Worm (Caenorhabditis elegans) whole organism, L2 larva: ENCODE results near the gene slcf-2.

Source experiments
- C34F6.9 ChIP-seq: fragments of 150-350 bp; optimal IDR thresholded peaks from 2 replicates; lab custom pipeline; 2014; ENCODE audit warnings: missing biosample characterization, missing genetic modification characterization
- F13H6.1 ChIP-seq: sonication (generic microtip); optimal IDR thresholded peaks from 2 replicates; lab custom pipeline; 2016; ENCODE audit warnings: missing genetic modification characterization, missing compliant biosample characterization
- Y55F3AM.14 ChIP-seq: fragments of 200-800 bp; sonication (Bioruptor generic); optimal IDR thresholded peaks from 2 replicates; lab custom pipeline; 2018; ENCODE audit warnings: mild to moderate bottlenecking, missing genetic modification characterization, missing compliant biosample characterization
- aly-2 ChIP-seq: fragments of 150-350 bp; optimal IDR thresholded peaks from 2 replicates; lab custom pipeline; 2014; ENCODE audit warnings: missing biosample characterization, missing genetic modification characterization
- ceh-82 ChIP-seq: fragments of 150-350 bp; optimal IDR thresholded peaks from 2 replicates; lab custom pipeline; 2014; ENCODE audit warnings: missing biosample characterization, missing genetic modification characterization
- dmd-4 ChIP-seq: sonication (generic microtip); optimal IDR thresholded peaks from 2 replicates; lab custom pipeline; 2017; ENCODE audit warnings: missing biosample characterization, missing genetic modification characterization
- elt-1 ChIP-seq: fragments of 150-350 bp; optimal IDR thresholded peaks from 2 replicates; lab custom pipeline; 2014; ENCODE audit warnings: missing biosample characterization, missing genetic modification characterization
- fos-1 ChIP-seq: fragments of 150-350 bp; optimal IDR thresholded peaks from 2 replicates; lab custom pipeline; 2014; ENCODE audit warnings: missing biosample characterization, missing genetic modification characterization
- gmeb-1 ChIP-seq: fragments of 150-350 bp; optimal IDR thresholded peaks from 2 replicates; lab custom pipeline; 2014; ENCODE audit warnings: missing biosample characterization, missing genetic modification characterization
- lin-11 ChIP-seq: fragments of 150-350 bp; sonication (generic microtip); optimal IDR thresholded peaks from 2 replicates; lab custom pipeline; 2014; ENCODE audit warnings: missing biosample characterization, missing genetic modification characterization, inconsistent platforms, mixed read lengths
- lin-13 ChIP-seq: fragments of 150-350 bp; optimal IDR thresholded peaks from 2 replicates; lab custom pipeline; 2014; ENCODE audit warnings: missing biosample characterization, missing genetic modification reagents, missing genetic modification characterization
- lsy-2 ChIP-seq, 2 experiments: fragments of 150-350 bp in 1 of 2; sonication (generic microtip) in 1 of 2; optimal IDR thresholded peaks; 2 replicates each; lab custom pipeline; 2014 to 2017; ENCODE audit warnings: missing biosample characterization in 2 of 2, missing genetic modification characterization in 2 of 2
- mab-5 ChIP-seq: fragments of 150-350 bp; optimal IDR thresholded peaks from 2 replicates; lab custom pipeline; 2014; ENCODE audit warnings: missing biosample characterization, missing genetic modification characterization
- mbf-1 ChIP-seq: sonication (generic microtip); optimal IDR thresholded peaks from 2 replicates; lab custom pipeline; 2017; ENCODE audit warnings: missing biosample characterization, missing genetic modification characterization
- mdl-1 ChIP-seq, 2 experiments: fragments of 150-350 bp in 1 of 2; sonication (generic microtip) in 1 of 2; optimal IDR thresholded peaks; 2 replicates each; lab custom pipeline; 2017; ENCODE audit warnings: missing biosample characterization in 2 of 2, missing genetic modification characterization in 2 of 2
- nhr-10 ChIP-seq: sonication (generic microtip); optimal IDR thresholded peaks from 2 replicates; lab custom pipeline; 2017; ENCODE audit warnings: missing biosample characterization, missing genetic modification characterization
- nhr-12 ChIP-seq: fragments of 150-350 bp; optimal IDR thresholded peaks from 2 replicates; lab custom pipeline; 2014; ENCODE audit warnings: missing biosample characterization, missing genetic modification characterization
- nhr-129 ChIP-seq: fragments of 150-350 bp; optimal IDR thresholded peaks from 2 replicates; lab custom pipeline; 2014; ENCODE audit warnings: missing biosample characterization, missing genetic modification characterization
- nhr-23 ChIP-seq: fragments of 150-350 bp; optimal IDR thresholded peaks from 2 replicates; lab custom pipeline; 2014; ENCODE audit warnings: missing biosample characterization, missing genetic modification reagents, missing genetic modification characterization
- nhr-237 ChIP-seq: fragments of 150-350 bp; optimal IDR thresholded peaks from 2 replicates; lab custom pipeline; 2014; ENCODE audit warnings: missing biosample characterization, missing genetic modification characterization
- nhr-25 ChIP-seq: fragments of 150-350 bp; sonication (generic microtip); optimal IDR thresholded peaks from 3 replicates; lab custom pipeline; 2014; ENCODE audit warnings: missing biosample characterization, missing genetic modification characterization
- nhr-6 ChIP-seq: fragments of 150-350 bp; optimal IDR thresholded peaks from 2 replicates; lab custom pipeline; 2014; ENCODE audit warnings: missing biosample characterization, missing genetic modification characterization
- nhr-77 ChIP-seq: fragments of 150-350 bp; optimal IDR thresholded peaks from 2 replicates; lab custom pipeline; 2014; ENCODE audit warnings: missing biosample characterization, missing genetic modification characterization
- peb-1 ChIP-seq: fragments of 150-350 bp; optimal IDR thresholded peaks from 2 replicates; lab custom pipeline; 2014; ENCODE audit warnings: missing biosample characterization, missing genetic modification characterization
- skn-1 ChIP-seq: sonication (generic microtip); optimal IDR thresholded peaks from 2 replicates; lab custom pipeline; 2017; ENCODE audit warnings: missing biosample characterization, missing genetic modification characterization
- sma-3 ChIP-seq: sonication (generic microtip); optimal IDR thresholded peaks from 2 replicates; lab custom pipeline; 2016; ENCODE audit warnings: missing genetic modification reagents, missing genetic modification characterization, missing compliant biosample characterization
- sma-9 ChIP-seq, 2 experiments: fragments of 150-350 bp in 1 of 2; sonication (generic microtip) in 1 of 2; optimal IDR thresholded peaks; 2 replicates each; lab custom pipeline; 2014 to 2016; ENCODE audit warnings: missing genetic modification characterization in 2 of 2, mild to moderate bottlenecking in 1 of 2, missing biosample characterization in 1 of 2, missing compliant biosample characterization in 1 of 2, missing genetic modification reagents in 1 of 2, moderate library complexity in 1 of 2
- unc-55 ChIP-seq: fragments of 150-350 bp; sonication (generic microtip); optimal IDR thresholded peaks from 3 replicates; lab custom pipeline; 2014; ENCODE audit warnings: missing biosample characterization, missing genetic modification reagents, missing genetic modification characterization
- zag-1 ChIP-seq: fragments of 150-350 bp; optimal IDR thresholded peaks from 2 replicates; lab custom pipeline; 2014; ENCODE audit warnings: missing biosample characterization, missing genetic modification characterization
- ztf-1 ChIP-seq: fragments of 200-800 bp; sonication (Bioruptor generic); conservative IDR thresholded peaks from 2 replicates; pipeline ENCODE4 v1.3.6; 2022; ENCODE audit warnings: missing genetic modification characterization, missing compliant biosample characterization
- ztf-11 ChIP-seq: sonication (generic microtip); optimal IDR thresholded peaks from 2 replicates; lab custom pipeline; 2017; ENCODE audit warnings: missing biosample characterization, missing genetic modification characterization
- ztf-4 ChIP-seq: fragments of 150-350 bp; optimal IDR thresholded peaks from 2 replicates; lab custom pipeline; 2014; ENCODE audit warnings: missing biosample characterization, missing genetic modification characterization

Gene slcf-2

DNA sequence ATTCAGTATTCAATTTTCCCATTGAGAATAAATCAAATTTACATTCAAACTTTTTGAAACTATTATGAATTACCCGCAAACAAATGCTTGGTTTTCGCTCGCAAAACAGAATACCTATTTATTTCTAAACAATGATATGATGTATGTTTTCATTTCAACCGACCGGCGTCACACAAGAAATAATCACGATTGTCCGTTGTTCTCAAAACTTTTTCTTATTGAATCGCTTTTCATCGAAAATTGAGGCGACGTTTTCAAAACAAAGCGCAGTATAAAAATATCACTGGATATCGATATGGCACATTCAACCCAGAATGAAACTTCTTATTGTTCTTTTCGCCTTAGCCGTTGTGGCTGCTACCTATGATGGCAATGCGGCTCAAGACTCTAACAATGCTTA lies 47.9 kb downstream of the slcf-2 start, which contains the start of gene ZK813.3:
TSS of gene ZK813.3 (plus strand) at position 301 of the 400 bp plus-strand sequence.
- TF ChIP-seq nhr-23 (no peak), sma-3 (no peak), mdl-1 (tag; optimal IDR thresholded peaks at IDR 0.05; lab: Kevin White, UChicago) (no peak), nhr-12 (tag; lab: Kevin White, UChicago) (no peak), lin-11 (no peak), unc-55 (GFP tag; lab: Kevin White, UChicago) (no peak), fos-1 (no peak), nhr-10 (no peak), lin-13 (GFP tag; lab: Kevin White, UChicago) (no peak), nhr-6 (tag; lab: Kevin White, UChicago) (no peak), nhr-77 (tag; lab: Kevin White, UChicago) (no peak), aly-2 (no peak), gmeb-1 (no peak), C34F6.9 (tag; lab: Kevin White, UChicago) (no peak), ztf-11 (tag; lab: Kevin White, UChicago) (no peak), skn-1 (no peak), elt-1 (no peak), nhr-129 (no peak), mab-5 (tag; lab: Kevin White, UChicago) (no peak), sma-9 (GFP tag; optimal IDR thresholded peaks at IDR 0.05; lab: Kevin White, UChicago) (no peak), sma-9 (tag; optimal IDR thresholded peaks at IDR 0.05; lab: Kevin White, UChicago) (no peak)

DNA sequence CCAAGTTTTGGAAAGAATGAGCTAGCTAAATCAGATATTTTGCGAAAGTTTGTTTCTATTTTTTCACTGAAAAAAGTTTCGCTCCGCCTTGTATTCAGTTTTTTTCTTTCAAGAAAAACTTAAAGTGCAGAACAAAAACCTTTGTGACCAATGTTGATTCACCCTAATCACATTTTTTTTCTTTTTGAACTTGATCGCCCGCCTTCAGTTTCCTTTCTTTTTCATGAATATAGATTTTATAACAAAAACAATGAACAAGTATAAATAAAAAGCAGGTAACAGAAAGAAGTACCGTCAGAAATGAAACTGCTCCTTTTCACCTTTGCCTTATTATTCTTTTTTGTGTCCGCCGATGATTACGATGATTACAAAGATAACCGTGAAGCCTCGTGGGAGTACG lies 49.9 kb downstream of the slcf-2 start, which contains the start of gene ZK813.2:
TSS of gene ZK813.2 (plus strand) at position 301 of the 400 bp plus-strand sequence.
- no peak for TF ChIP-seq dmd-4 (tag; lab: Kevin White, UChicago)
- TF ChIP-seq ztf-4 (tag; lab: Kevin White, UChicago) = no peak

DNA sequence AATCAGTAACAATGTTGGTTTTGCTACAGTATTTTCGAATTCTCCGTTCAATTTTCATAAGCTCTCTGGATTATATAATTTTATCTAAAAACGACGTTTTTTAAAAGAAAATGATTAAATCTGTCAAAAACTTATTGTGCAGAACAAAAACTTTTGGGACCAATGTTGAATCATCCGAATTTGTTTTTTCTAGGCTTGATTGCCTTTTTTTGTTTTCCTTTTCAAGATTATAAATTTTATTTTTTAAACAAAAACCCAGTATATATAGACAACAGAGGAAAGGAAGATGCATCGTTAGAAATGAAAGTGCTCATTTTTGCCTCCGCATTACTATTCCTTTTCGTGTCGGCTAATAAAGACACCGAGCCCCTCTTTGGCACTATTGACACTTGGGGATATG lies 50.9 kb downstream of the slcf-2 start, which contains the start of gene ZK813.7:
TSS of gene ZK813.7 (plus strand) at position 301 of the 400 bp plus-strand sequence.
- TF ChIP-seq sma-3 (no peak), lin-13 (GFP tag; lab: Kevin White, UChicago) (no peak), mbf-1 (tag; lab: Kevin White, UChicago) (no peak), nhr-237 (tag; lab: Kevin White, UChicago) (no peak), ceh-82 (tag; lab: Kevin White, UChicago) (no peak), nhr-25 (tag; lab: Kevin White, UChicago) (no peak), F13H6.1 (tag; lab: Kevin White, UChicago) (no peak), ztf-4 (tag; lab: Kevin White, UChicago) (no peak), nhr-10 (no peak), peb-1 (no peak)

DNA sequence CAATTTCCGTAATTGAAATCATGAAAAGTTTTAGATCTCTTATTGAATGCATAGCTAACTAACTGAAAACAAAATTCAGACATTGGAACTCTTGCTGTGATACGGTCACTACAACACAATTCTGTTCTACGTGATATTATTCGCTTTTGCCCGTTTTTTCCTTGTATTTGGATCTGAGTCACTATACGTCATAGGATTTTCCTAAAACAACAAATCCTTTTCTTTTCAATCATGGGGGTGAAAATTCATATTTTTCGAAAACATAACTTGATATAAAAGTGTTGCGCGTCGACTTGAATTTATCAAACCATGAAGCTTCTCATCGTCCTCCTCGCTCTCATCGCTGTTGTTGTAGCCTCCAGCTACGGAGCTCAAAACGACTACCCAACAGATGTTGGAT lies 52.3 kb downstream of the slcf-2 start, which contains the start of gene ZK813.1:
TSS of gene ZK813.1 (plus strand) at position 301 of the 400 bp plus-strand sequence.
- TF ChIP-seq ceh-82 (tag; lab: Kevin White, UChicago) (no peak), ztf-11 (tag; lab: Kevin White, UChicago) (no peak), Y55F3AM.14 (GFP tag; lab: Kevin White, UChicago) (no peak), C34F6.9 (tag; lab: Kevin White, UChicago) (no peak), ztf-1 (GFP tag; lab: Robert Waterston, UW) (no peak), zag-1 (tag; lab: Kevin White, UChicago) (no peak), lsy-2 (tag; optimal IDR thresholded peaks at IDR 0.05; lab: Kevin White, UChicago) (no peak), aly-2 (no peak), dmd-4 (tag; lab: Kevin White, UChicago) (no peak), nhr-129 (no peak), nhr-25 (tag; lab: Kevin White, UChicago) (no peak), nhr-6 (tag; lab: Kevin White, UChicago) (no peak)
